Worm (Caenorhabditis elegans): ENCODE data around the gene C23G10.1.

DNA sequence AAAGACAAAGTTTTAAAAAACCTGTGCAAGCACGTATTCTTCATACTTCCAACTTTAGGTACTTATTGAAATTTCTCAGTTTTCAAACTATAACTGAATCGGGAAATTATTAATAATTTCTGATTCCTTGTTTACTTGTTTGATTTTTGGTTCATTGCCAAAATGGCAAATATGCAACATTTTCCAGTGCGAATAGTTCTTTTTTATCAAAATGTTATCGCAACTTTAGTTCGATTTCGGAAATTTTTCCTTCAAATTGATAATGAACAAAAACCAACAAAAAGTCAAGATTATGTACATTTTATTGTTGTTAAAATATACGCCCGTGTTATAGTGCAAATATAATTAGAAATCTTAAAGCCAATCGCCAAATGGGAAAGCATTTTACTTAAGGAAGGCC, 31.5 kb upstream of the C23G10.1 start:
- TF ChIP-seq lsy-2 (tag; optimal IDR thresholded peaks at IDR 0.05) (no peak), lin-39 (tag; optimal IDR thresholded peaks at IDR 0.05) (no peak), ceh-16 (tag; optimal IDR thresholded peaks at IDR 0.05) (no peak), ztf-11 (tag; optimal IDR thresholded peaks at IDR 0.05) (no peak), ZK546.5 (tag; optimal IDR thresholded peaks at IDR 0.05) (no peak), alr-1 (tag; optimal IDR thresholded peaks at IDR 0.05) (no peak), nhr-237 (tag; optimal IDR thresholded peaks at IDR 0.05) (no peak), aly-2 (tag; optimal IDR thresholded peaks at IDR 0.05) (no peak)
